Worm (Caenorhabditis elegans): ENCODE measurements around the gene Y46H3A.5.

DNA sequence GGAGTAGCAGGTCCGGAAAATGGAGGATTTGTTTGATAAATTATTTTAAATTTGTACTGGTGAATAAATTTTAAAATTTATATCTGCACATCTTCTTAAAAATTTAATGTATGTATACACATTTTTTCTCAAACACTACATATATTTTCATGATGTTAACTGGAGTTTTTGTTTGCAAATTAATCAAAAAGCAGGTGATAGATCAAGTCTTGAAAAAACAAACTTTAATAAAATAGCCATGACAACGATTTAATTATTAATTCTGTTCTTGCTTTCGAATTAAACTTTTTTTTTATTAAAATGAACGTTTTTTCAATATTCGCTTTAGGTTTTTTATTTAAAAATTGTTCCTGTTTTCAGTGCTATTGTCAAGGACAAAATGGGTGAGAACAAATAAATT, 20.5 kb downstream of the Y46H3A.5 start, which contains the start of gene F36H9.1:
- TF ChIP-seq lin-13 (GFP tag; optimal IDR thresholded peaks at IDR 0.05) (no peak), ztf-11 (tag; optimal IDR thresholded peaks at IDR 0.05) (no peak), mdl-1 (tag; optimal IDR thresholded peaks at IDR 0.05) (no peak), nhr-237 (tag; optimal IDR thresholded peaks at IDR 0.05) (no peak), ama-1 (optimal IDR thresholded peaks at IDR 0.05) (no peak)
